Worm (Caenorhabditis elegans): Measurements from ENCODE around the gene ugt-40.

The ugt-40 gene

ce11 chrV:7130974-7131373, 10.8 kb downstream of the ugt-40 start, which contains the start of gene srx-36:
Gene srx-36, minus strand, starts transcription at chrV:7131074.
- TF ChIP-seq sox-2 (GFP tag; IDR thresholded peaks at IDR 0.05) = no peak
- TF ChIP-seq fax-1 (tag; optimal IDR thresholded peaks at IDR 0.05) = no peak
- no peak for TF ChIP-seq ceh-2 (tag; optimal IDR thresholded peaks at IDR 0.05)
- TF ChIP-seq odd-2 (tag; optimal IDR thresholded peaks at IDR 0.05) = no peak
- no peak for TF ChIP-seq dve-1 (tag; optimal IDR thresholded peaks at IDR 0.05)
- no peak for TF ChIP-seq K02D7.2 (tag; optimal IDR thresholded peaks at IDR 0.05)
- TF ChIP-seq lim-6 (tag; optimal IDR thresholded peaks at IDR 0.05) = no peak
- no peak for TF ChIP-seq hlh-13 (GFP tag; optimal IDR thresholded peaks at IDR 0.05)
- TF ChIP-seq hlh-15 (tag; optimal IDR thresholded peaks at IDR 0.05) = no peak
- no peak for TF ChIP-seq ceh-45 (GFP tag; IDR thresholded peaks at IDR 0.05)
- no peak for TF ChIP-seq ahr-1 (tag; optimal IDR thresholded peaks at IDR 0.05)
- TF ChIP-seq elt-2 (tag; optimal IDR thresholded peaks at IDR 0.05) = no peak
- no peak for TF ChIP-seq T23F11.4 (GFP tag; optimal IDR thresholded peaks at IDR 0.05)
- no peak for TF ChIP-seq eyg-1 (tag; optimal IDR thresholded peaks at IDR 0.05)
- no peak for TF ChIP-seq F13H6.1 (tag; optimal IDR thresholded peaks at IDR 0.05)

ce11 chrV:7129460-7129859, 12.3 kb downstream of the ugt-40 start, which contains the start of gene T01C4.8:
Gene T01C4.8, minus strand, starts transcription at chrV:7129560.
- no peak for TF ChIP-seq ceh-6 (GFP tag; optimal IDR thresholded peaks at IDR 0.05)
- no peak for TF ChIP-seq sox-4 (tag; optimal IDR thresholded peaks at IDR 0.05)
- TF ChIP-seq hlh-15 (tag; optimal IDR thresholded peaks at IDR 0.05) = no peak
- no peak for TF ChIP-seq K09A11.1 (tag; optimal IDR thresholded peaks at IDR 0.05; ENCODE audit: insufficient read depth)
- TF ChIP-seq ceh-18 (tag; optimal IDR thresholded peaks at IDR 0.05) = no peak
- no peak for TF ChIP-seq C38D4.7 (GFP tag; optimal IDR thresholded peaks at IDR 0.05)
- no peak for TF ChIP-seq ref-2 (tag; optimal IDR thresholded peaks at IDR 0.05)
- TF ChIP-seq pag-3 (tag; optimal IDR thresholded peaks at IDR 0.05; ENCODE audit: borderline replicate concordance) = no peak

ce11 chrV:7123979-7124378, 17.8 kb downstream of the ugt-40 start:
- no peak for TF ChIP-seq mec-3 (tag; optimal IDR thresholded peaks at IDR 0.05; ENCODE audit: borderline replicate concordance)

- TF ChIP-seq dve-1 (tag; optimal IDR thresholded peaks at IDR 0.05) = no peak
- TF ChIP-seq pag-3 (tag; optimal IDR thresholded peaks at IDR 0.05; ENCODE audit: borderline replicate concordance) = no peak
- TF ChIP-seq sox-2 (GFP tag; IDR thresholded peaks at IDR 0.05) = no peak
- TF ChIP-seq unc-42 (tag; optimal IDR thresholded peaks at IDR 0.05) = no peak
- no peak for TF ChIP-seq lin-11 (tag; optimal IDR thresholded peaks at IDR 0.05)
- TF ChIP-seq sdc-2 (tag; optimal IDR thresholded peaks at IDR 0.05) = no peak
- TF ChIP-seq dmd-4 (tag; optimal IDR thresholded peaks at IDR 0.05; ENCODE audit: borderline replicate concordance) = no peak
- no peak for TF ChIP-seq unc-3 (GFP tag; conservative IDR thresholded peaks at IDR 0.05)
- TF ChIP-seq unc-3 (tag; optimal IDR thresholded peaks at IDR 0.05) = no peak
- no peak for TF ChIP-seq ceh-9 (tag; optimal IDR thresholded peaks at IDR 0.05)
- no peak for TF ChIP-seq fkh-6 (tag; optimal IDR thresholded peaks at IDR 0.05)
- no peak for TF ChIP-seq T23F11.4 (GFP tag; optimal IDR thresholded peaks at IDR 0.05)
- TF ChIP-seq ahr-1 (tag; optimal IDR thresholded peaks at IDR 0.05) = no peak
- TF ChIP-seq ceh-30 (tag; optimal IDR thresholded peaks at IDR 0.05) = no peak
- TF ChIP-seq ceh-14 (tag; optimal IDR thresholded peaks at IDR 0.05) = no peak
- no peak for TF ChIP-seq ets-4 (tag; optimal IDR thresholded peaks at IDR 0.05)
- no peak for TF ChIP-seq che-1 (tag; optimal IDR thresholded peaks at IDR 0.05)
- TF ChIP-seq pat-9 (tag; optimal IDR thresholded peaks at IDR 0.05) = no peak
- no peak for TF ChIP-seq ceh-2 (tag; optimal IDR thresholded peaks at IDR 0.05)
- no peak for TF ChIP-seq rnt-1 (tag; optimal IDR thresholded peaks at IDR 0.05)
- TF ChIP-seq elt-4 (tag; optimal IDR thresholded peaks at IDR 0.05) = no peak
These were observed 18.5 kb downstream of the ugt-40 start, which contains the start of gene lmd-5 for ce11 chrV:7123188-7123708. Gene lmd-5, plus strand, starts transcription at chrV:7123658.
